Fruit fly (Drosophila melanogaster): ENCODE data around the gene Spindly.
A peak's percentile ranks its signal among the peaks of the same experiment; 100 is the strongest.

Gene Spindly

dm6 chr2L:3532973-3533525, 2.9 kb upstream of the Spindly start (continued):
- TF ChIP-seq shn (GFP tag; optimal IDR thresholded peaks at IDR 0.05) (peak; percentile 44), Ets65A (GFP tag) (peak; percentile 96), zf30C (GFP tag; optimal IDR thresholded peaks at IDR 0.05) (peak; percentile 59), CG33557 (GFP tag; optimal IDR thresholded peaks at IDR 0.05) (no peak), CG5245 (GFP tag; optimal IDR thresholded peaks at IDR 0.05) (peak; percentile 58), CG1603 (tag; optimal IDR thresholded peaks at IDR 0.05) (peak; percentile 72), repo (GFP tag; optimal IDR thresholded peaks at IDR 0.05) (peak; percentile 10), CG9609 (GFP tag; optimal IDR thresholded peaks at IDR 0.05) (peak; percentile 56), Six4 (GFP tag; optimal IDR thresholded peaks at IDR 0.05) (peak; percentile 12), ATbp (GFP tag; optimal IDR thresholded peaks at IDR 0.05) (peak; percentile 11), CG1792 (GFP tag; optimal IDR thresholded peaks at IDR 0.05) (peak; percentile 21), CG13624 (GFP tag; optimal IDR thresholded peaks at IDR 0.05) (no peak), Xrp1 (GFP tag; IDR thresholded peaks at IDR 0.05) (peak; percentile 81), gce (GFP tag; IDR thresholded peaks at IDR 0.05) (0 out of 3 replicates have a peak, but pooled peaks have one; percentile 32), Drgx (GFP tag; IDR thresholded peaks at IDR 0.05) (no peak), hkb (optimal IDR thresholded peaks at IDR 0.05) (no peak), hkb (GFP tag; IDR thresholded peaks at IDR 0.05) (0 out of 2 replicates have a peak, but pooled peaks have one; percentile 12), dpn (GFP tag; optimal IDR thresholded peaks at IDR 0.05) (peak; percentile 51 to 53), D19B (GFP tag; optimal IDR thresholded peaks at IDR 0.05) (no peak), CG15479 (GFP tag; optimal IDR thresholded peaks at IDR 0.05) (peak; percentile 98), CG13123 (GFP tag; optimal IDR thresholded peaks at IDR 0.05) (peak; percentile 10), stwl (tag; optimal IDR thresholded peaks at IDR 0.05) (no peak), CG8388 (GFP tag; optimal IDR thresholded peaks at IDR 0.05) (peak; percentile 24), Max (GFP tag; optimal IDR thresholded peaks at IDR 0.05) (peak; percentile 12), maf-S (GFP tag; optimal IDR thresholded peaks at IDR 0.05) (peak; percentile 52), CG10979 (tag; optimal IDR thresholded peaks at IDR 0.05) (peak; percentile 73), stc (GFP tag; IDR thresholded peaks at IDR 0.05) (0 out of 2 replicates have a peak, but pooled peaks have one; percentile 18), CG4424 (GFP tag; optimal IDR thresholded peaks at IDR 0.05) (peak; percentile 61), CG2875 (GFP tag; optimal IDR thresholded peaks at IDR 0.05) (peak; percentile 22), Xbp1 (GFP tag; optimal IDR thresholded peaks at IDR 0.05) (peak; percentile 51), onecut (GFP tag; IDR thresholded peaks at IDR 0.05) (peak; percentile 43), CG13775 (GFP tag; optimal IDR thresholded peaks at IDR 0.05) (peak; percentile 57), CG10267 (tag; optimal IDR thresholded peaks at IDR 0.05) (peak; percentile 36), Dip2 (GFP tag; IDR thresholded peaks at IDR 0.05) (no peak), pnt (GFP tag; optimal IDR thresholded peaks at IDR 0.05) (peak; percentile 55), CG6175 (GFP tag; IDR thresholded peaks at IDR 0.05) (no peak), CG15696 (tag; optimal IDR thresholded peaks at IDR 0.05) (peak; percentile 88), row (GFP tag; IDR thresholded peaks at IDR 0.05) (peak; percentile 53), CG32772 (GFP tag; IDR thresholded peaks at IDR 0.05) (peak; percentile 43; the same call in 1 of the 2 replicates), CG18262 (tag; optimal IDR thresholded peaks at IDR 0.05) (peak; percentile 66), prd (optimal IDR thresholded peaks at IDR 0.05) (no peak), prd (GFP tag; IDR thresholded peaks at IDR 0.05) (peak; percentile 95), CG10462 (GFP tag; optimal IDR thresholded peaks at IDR 0.05) (peak; percentile 28), bcd (GFP tag; optimal IDR thresholded peaks at IDR 0.05) (peak; percentile 8), ci (GFP tag; IDR thresholded peaks at IDR 0.05) (peak; percentile 62; the same call in 2 of the 3 replicates), mld (GFP tag; IDR thresholded peaks at IDR 0.05; ENCODE audit: partially characterized antibody) (no peak), Lhr (GFP tag; optimal IDR thresholded peaks at IDR 0.05) (peak; percentile 10), CG4820 (GFP tag; optimal IDR thresholded peaks at IDR 0.05) (peak; percentile 52), CG30431 (GFP tag; optimal IDR thresholded peaks at IDR 0.05) (peak; percentile 85), bab2 (GFP tag; optimal IDR thresholded peaks at IDR 0.05) (peak; percentile 36), CG2202 (tag; optimal IDR thresholded peaks at IDR 0.05) (peak; percentile 53)

All from whole organism, embryonic.